Worm (Caenorhabditis elegans) whole organism, L3 larva: ENCODE measurements around the gene clec-133.

Experiments
- R02D3.7 ChIP-seq: fragments of 150-350 bp; optimal IDR thresholded peaks from 2 replicates; lab custom pipeline; 2014; ENCODE audit warnings: missing biosample characterization, missing genetic modification characterization
- ZK546.5 ChIP-seq: sonication (generic microtip); optimal IDR thresholded peaks from 2 replicates; lab custom pipeline; 2017; ENCODE audit warnings: missing biosample characterization, missing genetic modification characterization
- ama-1 ChIP-seq: fragments of 150-350 bp; optimal IDR thresholded peaks from 2 replicates; lab custom pipeline; 2018
- ceh-16 ChIP-seq: sonication (generic microtip); optimal IDR thresholded peaks from 2 replicates; lab custom pipeline; 2017; ENCODE audit warnings: missing biosample characterization, missing genetic modification characterization
- ceh-28 ChIP-seq: fragments of 150-350 bp; optimal IDR thresholded peaks from 2 replicates; lab custom pipeline; 2014; ENCODE audit warnings: missing biosample characterization, missing genetic modification reagents, missing genetic modification characterization
- ceh-82 ChIP-seq: fragments of 150-350 bp; optimal IDR thresholded peaks from 2 replicates; lab custom pipeline; 2014; ENCODE audit warnings: missing biosample characterization, missing genetic modification characterization
- egl-27 ChIP-seq: sonication (generic microtip); optimal IDR thresholded peaks from 4 replicates; lab custom pipeline; 2017; ENCODE audit warnings: missing biosample characterization, missing genetic modification reagents, missing genetic modification characterization
- elt-1 ChIP-seq: fragments of 150-350 bp; optimal IDR thresholded peaks from 2 replicates; lab custom pipeline; 2014; ENCODE audit warnings: missing biosample characterization, missing genetic modification characterization
- elt-2 ChIP-seq: sonication (generic microtip); optimal IDR thresholded peaks from 2 replicates; lab custom pipeline; 2016; ENCODE audit warnings: missing genetic modification reagents, mild to moderate bottlenecking, missing genetic modification characterization, missing compliant biosample characterization
- elt-3 ChIP-seq, 3 experiments: fragments of 150-350 bp in 1 of 3; sonication (generic microtip) in 2 of 3; optimal IDR thresholded peaks; 2 replicates in 2 of 3; 4 replicates in 1 of 3; lab custom pipeline; 2014 to 2017; ENCODE audit warnings: missing biosample characterization in 3 of 3, missing genetic modification characterization in 3 of 3
- eor-1 ChIP-seq, 2 experiments: fragments of 150-350 bp; optimal IDR thresholded peaks; 2 replicates each; lab custom pipeline; 2014 to 2018; ENCODE audit warnings: missing biosample characterization in 2 of 2, missing genetic modification characterization in 2 of 2
- fkh-10 ChIP-seq: sonication (generic microtip); optimal IDR thresholded peaks from 2 replicates; lab custom pipeline; 2017; ENCODE audit warnings: missing biosample characterization, missing genetic modification reagents, missing genetic modification characterization
- fkh-2 ChIP-seq: fragments of 150-350 bp; optimal IDR thresholded peaks from 2 replicates; lab custom pipeline; 2014; ENCODE audit warnings: missing biosample characterization, missing genetic modification reagents, missing genetic modification characterization
- fos-1 ChIP-seq: fragments of 150-350 bp; optimal IDR thresholded peaks from 2 replicates; lab custom pipeline; 2014; ENCODE audit warnings: missing biosample characterization, missing genetic modification characterization
- hmg-11 ChIP-seq: sonication (generic microtip); optimal IDR thresholded peaks from 2 replicates; lab custom pipeline; 2016; ENCODE audit warnings: missing genetic modification characterization, missing compliant biosample characterization
- lin-15B ChIP-seq: fragments of 150-350 bp; optimal IDR thresholded peaks from 2 replicates; lab custom pipeline; 2014; ENCODE audit warnings: missing biosample characterization, missing genetic modification characterization
- lin-39 ChIP-seq: fragments of 150-350 bp; optimal IDR thresholded peaks from 2 replicates; lab custom pipeline; 2018; ENCODE audit warnings: missing biosample characterization, missing genetic modification reagents, missing genetic modification characterization
- lsy-12 ChIP-seq: sonication (generic microtip); optimal IDR thresholded peaks from 2 replicates; lab custom pipeline; 2016; ENCODE audit warnings: mild to moderate bottlenecking, missing genetic modification characterization, missing compliant biosample characterization
- mdl-1 ChIP-seq: fragments of 150-350 bp; optimal IDR thresholded peaks from 2 replicates; lab custom pipeline; 2014; ENCODE audit warnings: missing biosample characterization, missing genetic modification characterization
- mml-1 ChIP-seq: fragments of 150-350 bp; sonication (generic microtip); optimal IDR thresholded peaks from 3 replicates; lab custom pipeline; 2014; ENCODE audit warnings: missing biosample characterization, missing genetic modification characterization
- nfya-1 ChIP-seq: sonication (generic microtip); optimal IDR thresholded peaks from 2 replicates; lab custom pipeline; 2017; ENCODE audit warnings: missing genetic modification characterization, mild to moderate bottlenecking, missing compliant biosample characterization, antibody characterized with exemption, moderate library complexity; ENCODE audit not compliant: insufficient read depth
- nhr-23 ChIP-seq: fragments of 150-350 bp; optimal IDR thresholded peaks from 2 replicates; lab custom pipeline; 2014; ENCODE audit warnings: missing biosample characterization, missing genetic modification reagents, missing genetic modification characterization
- nhr-25 ChIP-seq: sonication (generic microtip); optimal IDR thresholded peaks from 2 replicates; lab custom pipeline; 2017; ENCODE audit warnings: missing biosample characterization, missing genetic modification characterization
- nhr-28 ChIP-seq: fragments of 150-350 bp; optimal IDR thresholded peaks from 2 replicates; lab custom pipeline; 2014; ENCODE audit warnings: missing biosample characterization, missing genetic modification characterization
- nhr-43 ChIP-seq: sonication (generic microtip); optimal IDR thresholded peaks from 2 replicates; lab custom pipeline; 2016; ENCODE audit warnings: mild to moderate bottlenecking, missing genetic modification characterization, missing compliant biosample characterization; ENCODE audit not compliant: poor library complexity, severe bottlenecking
- nhr-67 ChIP-seq: fragments of 150-350 bp; optimal IDR thresholded peaks from 2 replicates; lab custom pipeline; 2014; ENCODE audit warnings: missing biosample characterization, missing genetic modification characterization
- nhr-77 ChIP-seq: fragments of 150-350 bp; optimal IDR thresholded peaks from 2 replicates; lab custom pipeline; 2014; ENCODE audit warnings: missing biosample characterization, missing genetic modification characterization
- pha-4 ChIP-seq: fragments of 150-350 bp; optimal IDR thresholded peaks from 2 replicates; lab custom pipeline; 2014; ENCODE audit warnings: missing biosample characterization, missing genetic modification reagents, missing genetic modification characterization
- sea-2 ChIP-seq: fragments of 150-350 bp; sonication (generic microtip); optimal IDR thresholded peaks from 4 replicates; lab custom pipeline; 2014; ENCODE audit warnings: missing biosample characterization, missing genetic modification reagents, missing genetic modification characterization
- skn-1 ChIP-seq: fragments of 150-350 bp; optimal IDR thresholded peaks from 2 replicates; lab custom pipeline; 2014; ENCODE audit warnings: missing biosample characterization, missing genetic modification characterization
- snpc-4 ChIP-seq: fragments of 150-350 bp; optimal IDR thresholded peaks from 2 replicates; lab custom pipeline; 2014; ENCODE audit warnings: missing biosample characterization, missing genetic modification characterization
- tbx-2 ChIP-seq: sonication (generic microtip); optimal IDR thresholded peaks from 2 replicates; lab custom pipeline; 2016; ENCODE audit warnings: mild to moderate bottlenecking, missing genetic modification characterization, missing compliant biosample characterization
- unc-39 ChIP-seq: sonication (generic microtip); optimal IDR thresholded peaks from 4 replicates; lab custom pipeline; 2017; ENCODE audit warnings: missing biosample characterization, missing genetic modification characterization
- ztf-11 ChIP-seq: fragments of 150-350 bp; optimal IDR thresholded peaks from 2 replicates; lab custom pipeline; 2014; ENCODE audit warnings: missing biosample characterization, missing genetic modification characterization
- ztf-4 ChIP-seq: fragments of 150-350 bp; optimal IDR thresholded peaks from 2 replicates; lab custom pipeline; 2014; ENCODE audit warnings: missing biosample characterization, missing genetic modification characterization

Gene clec-133

DNA sequence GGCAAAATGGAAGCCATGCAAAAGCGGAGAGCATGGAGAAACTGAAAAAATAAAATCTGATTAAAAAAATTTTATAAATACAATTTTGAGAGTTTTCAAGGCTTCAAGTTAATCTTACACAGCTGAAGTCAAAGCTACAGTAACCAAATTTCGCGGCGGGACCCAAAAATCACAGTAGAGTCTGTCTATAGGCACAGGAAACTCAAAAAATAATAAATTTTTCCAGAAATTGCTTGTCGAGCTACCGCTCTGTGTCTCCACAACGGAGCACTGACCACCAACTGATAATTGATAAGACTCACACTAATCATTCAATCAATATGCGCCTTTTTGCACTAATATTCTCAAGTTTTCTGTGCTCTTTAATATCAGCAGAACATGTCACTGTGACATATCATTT lies 27.9 kb upstream of the clec-133 start, which contains the start of gene W10G11.19:
Gene W10G11.19 (plus strand): TSS at position 301 of the 400 bp plus-strand sequence.
- TF ChIP-seq mdl-1 (tag; lab: Kevin White, UChicago) (no peak), elt-2 (tag; lab: Kevin White, UChicago) (peak; percentile 35)

DNA sequence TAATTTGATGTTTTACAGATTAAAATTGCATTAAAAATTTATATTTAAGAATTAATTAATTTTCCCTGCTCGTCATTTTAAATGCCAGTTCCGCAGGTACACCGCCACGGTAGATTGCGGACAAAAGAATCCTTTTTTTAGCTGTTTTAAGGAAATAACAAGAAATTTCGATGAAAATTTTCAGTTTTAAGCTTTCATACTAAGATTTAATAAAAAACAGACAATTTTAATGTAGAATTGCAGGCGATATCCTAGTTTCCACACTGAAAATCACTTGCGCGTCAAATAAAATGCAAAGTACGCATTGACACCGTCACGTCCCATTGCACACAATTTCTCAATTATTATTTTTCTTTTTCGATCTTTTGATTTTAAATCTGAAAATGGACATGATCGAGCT lies 24.8 kb upstream of the clec-133 start, which contains the start of gene dnc-3:
Gene dnc-3 (plus strand): TSS at position 272 of the 400 bp plus-strand sequence.
- no peak for TF ChIP-seq skn-1 (tag; lab: Kevin White, UChicago)
- TF ChIP-seq fkh-2 (tag; lab: Kevin White, UChicago): no peak
- TF ChIP-seq ceh-16 (tag; lab: Kevin White, UChicago): no peak
- peak; percentile 53 for TF ChIP-seq tbx-2 (tag; lab: Kevin White, UChicago)
- peak; percentile 21 for TF ChIP-seq nhr-23 (tag; lab: Kevin White, UChicago)
- peak; percentile 5 for TF ChIP-seq snpc-4
- peak; percentile 28 for TF ChIP-seq elt-2 (tag; lab: Kevin White, UChicago)
- TF ChIP-seq nfya-1: peak; percentile 51
- no peak for TF ChIP-seq eor-1 (tag; optimal IDR thresholded peaks at IDR 0.05; lab: Kevin White, UChicago)
- no peak for TF ChIP-seq ama-1 (lab: Kevin White, UChicago)
- TF ChIP-seq mdl-1 (tag; lab: Kevin White, UChicago): no peak
- no peak for TF ChIP-seq sea-2 (GFP tag; lab: Kevin White, UChicago)
- no peak for TF ChIP-seq lin-39 (tag; lab: Kevin White, UChicago)
- peak; percentile 59 for TF ChIP-seq lin-15B
- no peak for TF ChIP-seq pha-4 (tag; lab: Kevin White, UChicago)
- TF ChIP-seq ztf-11 (tag; lab: Kevin White, UChicago): no peak
- TF ChIP-seq ceh-82: no peak
- no peak for TF ChIP-seq fos-1 (tag; lab: Kevin White, UChicago)
- TF ChIP-seq ceh-28 (tag; lab: Kevin White, UChicago): peak; percentile 29
- TF ChIP-seq ztf-4 (tag; lab: Kevin White, UChicago): no peak
- TF ChIP-seq ZK546.5 (tag; lab: Kevin White, UChicago): no peak
- TF ChIP-seq nhr-25: no peak
- no peak for TF ChIP-seq nhr-43 (tag; lab: Kevin White, UChicago)
- TF ChIP-seq mml-1 (tag; lab: Kevin White, UChicago): no peak
- TF ChIP-seq elt-3 (tag; optimal IDR thresholded peaks at IDR 0.05; lab: Kevin White, UChicago): no peak
- TF ChIP-seq hmg-11 (tag; lab: Kevin White, UChicago): no peak

DNA sequence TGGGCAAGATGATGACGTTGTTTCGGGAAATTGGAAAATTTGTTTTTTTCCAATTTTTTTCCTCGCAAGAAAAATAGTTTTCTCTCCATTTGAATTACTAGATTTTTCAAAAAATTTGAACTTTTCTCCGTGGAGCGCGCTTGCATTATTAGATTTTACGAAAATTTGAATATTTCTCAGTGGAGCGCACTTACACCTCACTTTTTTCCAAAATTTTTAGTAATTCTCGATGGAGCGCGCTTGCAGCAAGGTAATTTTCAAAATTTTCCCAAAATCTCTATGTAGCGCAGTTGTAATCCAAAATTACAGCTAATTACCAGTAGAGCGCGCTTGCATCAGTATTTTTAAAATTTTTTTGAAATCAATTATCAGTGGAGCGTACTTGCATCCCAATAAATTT lies 23.5 kb upstream of the clec-133 start:
- TF ChIP-seq R02D3.7 (tag; lab: Kevin White, UChicago) (no peak), elt-2 (tag; lab: Kevin White, UChicago) (no peak), mdl-1 (tag; lab: Kevin White, UChicago) (no peak), fkh-10 (GFP tag; lab: Kevin White, UChicago) (no peak), nhr-77 (no peak), nhr-67 (tag; lab: Kevin White, UChicago) (no peak), fkh-2 (tag; lab: Kevin White, UChicago) (no peak), lsy-12 (tag; lab: Kevin White, UChicago) (no peak), nhr-28 (tag; lab: Kevin White, UChicago) (no peak), unc-39 (tag; lab: Kevin White, UChicago) (no peak), hmg-11 (tag; lab: Kevin White, UChicago) (no peak), elt-1 (tag; lab: Kevin White, UChicago) (no peak), skn-1 (tag; lab: Kevin White, UChicago) (no peak), egl-27 (no peak), ZK546.5 (tag; lab: Kevin White, UChicago) (no peak)

DNA sequence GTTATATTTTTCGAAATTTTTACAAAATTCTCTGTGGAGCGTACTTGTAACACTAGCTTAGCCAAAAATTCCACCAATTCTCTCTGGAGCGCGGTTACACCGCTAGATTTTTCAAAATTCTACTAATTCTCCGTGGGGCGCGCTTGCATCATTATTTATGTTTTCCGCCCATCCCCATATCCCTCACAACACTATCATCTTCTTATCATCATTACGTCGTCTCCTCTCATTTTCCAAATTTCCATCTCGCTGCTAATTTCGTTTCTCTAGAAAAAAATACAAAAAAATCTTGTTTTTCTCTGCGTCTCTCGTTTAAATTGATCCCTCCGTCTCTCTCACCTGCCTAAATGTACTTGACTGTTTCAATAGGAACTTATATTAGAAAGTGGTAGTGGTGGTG lies 22.9 kb upstream of the clec-133 start:
- TF ChIP-seq ZK546.5 (tag; lab: Kevin White, UChicago) (no peak), skn-1 (tag; lab: Kevin White, UChicago) (no peak), nhr-43 (tag; lab: Kevin White, UChicago) (peak; percentile 12), R02D3.7 (tag; lab: Kevin White, UChicago) (no peak), nhr-23 (tag; lab: Kevin White, UChicago) (no peak), nfya-1 (no peak)
